Worm (Caenorhabditis elegans) whole organism, young adult: Measurements from ENCODE around the gene nduc-2.

ENCODE experiments used
- B0261.1 ChIP-seq: sonication (generic microtip); optimal IDR thresholded peaks from 2 replicates; lab custom pipeline; 2016; ENCODE audit warnings: mild to moderate bottlenecking, missing genetic modification characterization, moderate library complexity, missing compliant biosample characterization
- D2030.7 ChIP-seq: fragments of 200-800 bp; sonication (Bioruptor generic); IDR thresholded peaks from 2 replicates; pipeline ENCODE4 v1.3.6; 2022; ENCODE audit warnings: missing genetic modification reagents, missing genetic modification characterization, missing compliant biosample characterization
- F33H1.4 ChIP-seq: fragments of 200-800 bp; sonication (Bioruptor generic); IDR thresholded peaks from 2 replicates; pipeline ENCODE4 v1.3.6; 2022; ENCODE audit warnings: missing genetic modification reagents, missing genetic modification characterization, missing compliant biosample characterization
- F39B2.1 ChIP-seq: fragments of 200-800 bp; sonication (Bioruptor generic); IDR thresholded peaks from 2 replicates; pipeline ENCODE4 v1.3.6; 2022; ENCODE audit warnings: missing genetic modification reagents, missing genetic modification characterization, missing compliant biosample characterization
- F57C9.4 ChIP-seq: sonication (generic microtip); optimal IDR thresholded peaks from 2 replicates; lab custom pipeline; 2017; ENCODE audit warnings: mild to moderate bottlenecking, missing genetic modification characterization, missing compliant biosample characterization
- T26A5.8 ChIP-seq: sonication (generic microtip); optimal IDR thresholded peaks from 2 replicates; lab custom pipeline; 2016; ENCODE audit warnings: missing genetic modification characterization, missing compliant biosample characterization
- Y79H2A.3 ChIP-seq: fragments of 200-800 bp; sonication (Bioruptor generic); conservative IDR thresholded peaks from 2 replicates; pipeline ENCODE4 v1.3.6; 2022; ENCODE audit warnings: missing genetic modification reagents, missing genetic modification characterization, missing compliant biosample characterization
- akir-1 ChIP-seq: fragments of 200-800 bp; sonication (Bioruptor generic); optimal IDR thresholded peaks from 2 replicates; lab custom pipeline; 2018; ENCODE audit warnings: mild to moderate bottlenecking, missing genetic modification characterization, moderate library complexity, missing compliant biosample characterization
- athp-1 ChIP-seq: sonication (generic microtip); optimal IDR thresholded peaks from 2 replicates; lab custom pipeline; 2017; ENCODE audit warnings: mild to moderate bottlenecking, missing genetic modification characterization, missing compliant biosample characterization
- attf-5 ChIP-seq: fragments of 200-800 bp; sonication (Bioruptor generic); optimal IDR thresholded peaks from 2 replicates; lab custom pipeline; 2018; ENCODE audit warnings: mild to moderate bottlenecking, missing genetic modification characterization, missing compliant biosample characterization
- attf-6 ChIP-seq: fragments of 200-800 bp; sonication (Bioruptor generic); IDR thresholded peaks from 2 replicates; pipeline ENCODE4 v1.3.6; 2022; ENCODE audit warnings: missing genetic modification reagents, missing genetic modification characterization, missing compliant biosample characterization
- cebp-1 ChIP-seq, 2 experiments: fragments of 200-800 bp in 1 of 2; sonication (Bioruptor generic) in 1 of 2; sonication (generic microtip) in 1 of 2; IDR thresholded peaks in 1 of 2; optimal IDR thresholded peaks in 1 of 2; 2 replicates each; pipeline versions ENCODE4 v1.3.6 to Lab custom; 2017 to 2022; ENCODE audit warnings: missing compliant biosample characterization in 2 of 2, missing genetic modification characterization in 2 of 2, mild to moderate bottlenecking in 1 of 2, missing genetic modification reagents in 1 of 2, moderate library complexity in 1 of 2
- ceh-100 ChIP-seq: fragments of 200-800 bp; sonication (Bioruptor generic); IDR thresholded peaks from 2 replicates; pipeline ENCODE4 v1.3.6; 2022; ENCODE audit warnings: missing genetic modification reagents, missing genetic modification characterization, missing compliant biosample characterization
- ceh-79 ChIP-seq: sonication (generic microtip); optimal IDR thresholded peaks from 2 replicates; lab custom pipeline; 2017; ENCODE audit warnings: mild to moderate bottlenecking, missing genetic modification characterization, missing compliant biosample characterization
- ceh-91 ChIP-seq: fragments of 200-800 bp; sonication (Bioruptor generic); IDR thresholded peaks from 2 replicates; pipeline ENCODE4 v1.3.6; 2022; ENCODE audit warnings: missing genetic modification reagents, missing genetic modification characterization, missing compliant biosample characterization
- die-1 ChIP-seq: sonication (generic microtip); optimal IDR thresholded peaks from 2 replicates; lab custom pipeline; 2016; ENCODE audit warnings: missing genotype, mild to moderate bottlenecking, missing genetic modification characterization, missing compliant biosample characterization
- dox-1 ChIP-seq: fragments of 200-800 bp; sonication (Bioruptor generic); IDR thresholded peaks from 2 replicates; pipeline ENCODE4 v1.3.6; 2022; ENCODE audit warnings: missing genetic modification reagents, missing genetic modification characterization, missing compliant biosample characterization
- dpl-1 ChIP-seq: fragments of 150-350 bp; optimal IDR thresholded peaks from 2 replicates; lab custom pipeline; 2014; ENCODE audit warnings: missing biosample characterization, missing genetic modification reagents, missing genetic modification characterization
- efl-1 ChIP-seq: fragments of 150-350 bp; optimal IDR thresholded peaks from 2 replicates; lab custom pipeline; 2014; ENCODE audit warnings: missing biosample characterization, missing genetic modification reagents, missing genetic modification characterization
- ets-4 ChIP-seq: fragments of 200-800 bp; sonication (Bioruptor generic); optimal IDR thresholded peaks from 2 replicates; lab custom pipeline; 2018; ENCODE audit warnings: mild to moderate bottlenecking, missing genetic modification characterization, missing compliant biosample characterization
- hmg-1.2 ChIP-seq: fragments of 200-800 bp; sonication (Bioruptor generic); IDR thresholded peaks from 2 replicates; pipeline ENCODE4 v1.3.6; 2022; ENCODE audit warnings: missing genetic modification reagents, missing genetic modification characterization, missing compliant biosample characterization
- lag-1 ChIP-seq: fragments of 200-800 bp; sonication (Bioruptor generic); IDR thresholded peaks from 2 replicates; pipeline ENCODE4 v1.3.6; 2022; ENCODE audit warnings: missing genetic modification reagents, missing genetic modification characterization, missing compliant biosample characterization
- lin-35 ChIP-seq, 3 experiments: fragments of 150-350 bp in 2 of 3; sonication (generic microtip) in 1 of 3; optimal IDR thresholded peaks; 2 replicates each; lab custom pipeline; 2014 to 2018; ENCODE audit warnings: missing biosample characterization in 3 of 3, missing genetic modification characterization in 3 of 3, missing genetic modification reagents in 3 of 3
- lin-40 ChIP-seq: sonication (generic microtip); optimal IDR thresholded peaks from 2 replicates; lab custom pipeline; 2016; ENCODE audit warnings: missing genetic modification characterization, mild to moderate bottlenecking, missing compliant biosample characterization, missing genotype, missing genetic modification reagents
- lin-54 ChIP-seq: fragments of 200-800 bp; sonication (Bioruptor generic); optimal IDR thresholded peaks from 2 replicates; lab custom pipeline; 2018; ENCODE audit warnings: mild to moderate bottlenecking, missing genetic modification characterization, missing compliant biosample characterization
- lsl-1 ChIP-seq: fragments of 200-800 bp; sonication (Bioruptor generic); optimal IDR thresholded peaks from 2 replicates; lab custom pipeline; 2018; ENCODE audit warnings: mild to moderate bottlenecking, missing genetic modification characterization, moderate library complexity, missing compliant biosample characterization
- madf-10 ChIP-seq: sonication (generic microtip); optimal IDR thresholded peaks from 2 replicates; lab custom pipeline; 2016; ENCODE audit warnings: mild to moderate bottlenecking, missing genetic modification characterization, missing compliant biosample characterization
- madf-6 ChIP-seq: fragments of 200-800 bp; sonication (Bioruptor generic); IDR thresholded peaks from 2 replicates; pipeline ENCODE4 v1.3.6; 2022; ENCODE audit warnings: missing genetic modification reagents, missing genetic modification characterization, missing compliant biosample characterization
- madf-8 ChIP-seq: fragments of 200-800 bp; sonication (Bioruptor generic); conservative IDR thresholded peaks from 2 replicates; pipeline ENCODE4 v1.3.6; 2022; ENCODE audit warnings: missing genetic modification reagents, missing genetic modification characterization, missing compliant biosample characterization
- mcd-1 ChIP-seq: fragments of 200-800 bp; sonication (Bioruptor generic); IDR thresholded peaks from 2 replicates; pipeline ENCODE4 v1.3.6; 2022; ENCODE audit warnings: missing genetic modification reagents, missing genetic modification characterization, missing compliant biosample characterization
- mel-28 ChIP-seq: sonication (generic microtip); optimal IDR thresholded peaks from 2 replicates; lab custom pipeline; 2016; ENCODE audit warnings: borderline replicate concordance, mild to moderate bottlenecking, missing genetic modification characterization, missing compliant biosample characterization
- mes-4 ChIP-seq: sonication (generic microtip); optimal IDR thresholded peaks from 2 replicates; lab custom pipeline; 2016; ENCODE audit warnings: missing genotype, missing genetic modification characterization, missing compliant biosample characterization
- mxl-1 ChIP-seq: sonication (generic microtip); optimal IDR thresholded peaks from 2 replicates; lab custom pipeline; 2016; ENCODE audit warnings: missing genetic modification characterization, missing compliant biosample characterization
- nfya-1 ChIP-seq: sonication (generic microtip); optimal IDR thresholded peaks from 2 replicates; lab custom pipeline; 2017; ENCODE audit warnings: antibody characterized with exemption, missing compliant biosample characterization, missing genetic modification characterization, borderline replicate concordance; ENCODE audit not compliant: insufficient read depth
- nfyb-1 ChIP-seq: fragments of 200-800 bp; sonication (Bioruptor generic); IDR thresholded peaks from 2 replicates; pipeline ENCODE4 v1.3.6; 2022; ENCODE audit warnings: missing genetic modification reagents, missing genetic modification characterization, missing compliant biosample characterization
- nhr-120 ChIP-seq: fragments of 200-800 bp; sonication (Bioruptor generic); IDR thresholded peaks from 2 replicates; pipeline ENCODE4 v1.3.6; 2022; ENCODE audit warnings: missing genetic modification characterization, missing compliant biosample characterization
- nhr-80 ChIP-seq: sonication (generic microtip); optimal IDR thresholded peaks from 2 replicates; lab custom pipeline; 2016; ENCODE audit warnings: missing genetic modification characterization, missing compliant biosample characterization
- pbrm-1 ChIP-seq: fragments of 200-800 bp; sonication (Bioruptor generic); IDR thresholded peaks from 2 replicates; pipeline ENCODE4 v1.3.6; 2022; ENCODE audit warnings: missing genetic modification reagents, missing genetic modification characterization, missing compliant biosample characterization
- pha-4 ChIP-seq: fragments of 150-350 bp; sonication (generic microtip); optimal IDR thresholded peaks from 2 replicates; lab custom pipeline; 2014; ENCODE audit warnings: missing biosample characterization, missing genetic modification reagents, missing genetic modification characterization
- snpc-1.3 ChIP-seq: sonication (generic microtip); optimal IDR thresholded peaks from 2 replicates; lab custom pipeline; 2017; ENCODE audit warnings: missing genetic modification characterization, mild to moderate bottlenecking, missing compliant biosample characterization, antibody characterized with exemption, moderate library complexity, missing genotype, missing genetic modification reagents; ENCODE audit not compliant: insufficient read depth
- somi-1 ChIP-seq: fragments of 200-800 bp; sonication (Bioruptor generic); optimal IDR thresholded peaks from 2 replicates; lab custom pipeline; 2018; ENCODE audit warnings: mild to moderate bottlenecking, missing genetic modification characterization, missing compliant biosample characterization
- sptf-2 ChIP-seq: fragments of 200-800 bp; sonication (Bioruptor generic); optimal IDR thresholded peaks from 2 replicates; lab custom pipeline; 2018; ENCODE audit warnings: mild to moderate bottlenecking, missing genetic modification characterization, missing compliant biosample characterization
- tlf-1 ChIP-seq: fragments of 200-800 bp; sonication (Bioruptor generic); optimal IDR thresholded peaks from 2 replicates; lab custom pipeline; 2018; ENCODE audit warnings: mild to moderate bottlenecking, missing genetic modification characterization, missing compliant biosample characterization
- xnd-1 ChIP-seq: sonication (generic microtip); optimal IDR thresholded peaks from 2 replicates; lab custom pipeline; 2016; ENCODE audit warnings: missing genotype, missing genetic modification reagents, missing genetic modification characterization, missing compliant biosample characterization
- ztf-22 ChIP-seq: fragments of 200-800 bp; sonication (Bioruptor generic); optimal IDR thresholded peaks from 2 replicates; lab custom pipeline; 2018; ENCODE audit warnings: mild to moderate bottlenecking, missing genetic modification characterization, moderate library complexity, missing compliant biosample characterization

Gene nduc-2

ce11 chrIII:2804461-2804860, 17.8 kb downstream of the nduc-2 start:
- TF ChIP-seq ceh-91, result no peak
- TF ChIP-seq akir-1, result no peak
- no peak for TF ChIP-seq cebp-1 (GFP tag; IDR thresholded peaks at IDR 0.05; lab: Robert Waterston, UW)
- TF ChIP-seq cebp-1 (tag; optimal IDR thresholded peaks at IDR 0.05; lab: Kevin White, UChicago), result peak; percentile 5
- TF ChIP-seq ceh-100 (GFP tag; lab: Robert Waterston, UW), result no peak
- no peak for TF ChIP-seq F57C9.4 (tag; lab: Kevin White, UChicago)
- TF ChIP-seq F39B2.1 (GFP tag; lab: Robert Waterston, UW), result no peak
- TF ChIP-seq nhr-120, result no peak
- no peak for TF ChIP-seq somi-1
- TF ChIP-seq pha-4, result peak; percentile 84
- no peak for TF ChIP-seq ets-4
- peak in 1 of 3 experiments; percentile 35 for TF ChIP-seq lin-35 (GFP tag; optimal IDR thresholded peaks at IDR 0.05; lab: Kevin White, UChicago)
- TF ChIP-seq tlf-1 (GFP tag; lab: Kevin White, UChicago), result no peak
- peak; percentile 44 for TF ChIP-seq lin-54 (GFP tag; lab: Kevin White, UChicago)
- no peak for TF ChIP-seq mel-28 (tag; lab: Kevin White, UChicago)
- no peak for TF ChIP-seq mes-4 (tag; lab: Kevin White, UChicago)
- peak; percentile 65 for TF ChIP-seq mcd-1 (GFP tag; lab: Robert Waterston, UW)
- peak; percentile 75 for TF ChIP-seq hmg-1.2 (GFP tag; lab: Robert Waterston, UW)
- peak; percentile 50 for TF ChIP-seq nhr-80
- peak; percentile 23 for TF ChIP-seq attf-5 (GFP tag; lab: Kevin White, UChicago)

ce11 chrIII:2805084-2805483, 18.4 kb downstream of the nduc-2 start, which contains the start of gene Y71H2AM.3:
Y71H2AM.3 (plus strand) TSS chrIII:2805430.
- TF ChIP-seq nfya-1 (tag; lab: Kevin White, UChicago) (no peak), F33H1.4 (GFP tag; lab: Robert Waterston, UW) (peak; percentile 9; the same call in 1 of the 2 replicates), madf-8 (GFP tag; lab: Robert Waterston, UW) (no peak), efl-1 (GFP tag; lab: Kevin White, UChicago) (peak; percentile 72), lin-40 (tag; lab: Kevin White, UChicago) (peak; percentile 0), lsl-1 (GFP tag; lab: Kevin White, UChicago) (no peak), snpc-1.3 (tag; lab: Kevin White, UChicago) (peak; percentile 8), D2030.7 (GFP tag; lab: Robert Waterston, UW) (no peak), dox-1 (GFP tag; lab: Robert Waterston, UW) (no peak), lin-54 (GFP tag; lab: Kevin White, UChicago) (peak; percentile 93), dpl-1 (GFP tag; lab: Kevin White, UChicago) (peak; percentile 59), madf-10 (no peak), somi-1 (no peak), mcd-1 (GFP tag; lab: Robert Waterston, UW) (peak; percentile 93), lin-35 (GFP tag; optimal IDR thresholded peaks at IDR 0.05; lab: Kevin White, UChicago) (peak in 2 of 3 experiments; percentile 42 to 92), mxl-1 (tag; lab: Kevin White, UChicago) (no peak)

- TF ChIP-seq attf-6 (GFP tag; lab: Robert Waterston, UW) (0 out of 2 replicates have a peak, but pooled peaks have one; percentile 13), lin-40 (tag; lab: Kevin White, UChicago) (peak; percentile 19), Y79H2A.3 (GFP tag; lab: Robert Waterston, UW) (no peak), xnd-1 (tag; lab: Kevin White, UChicago) (peak; percentile 7), somi-1 (no peak), sptf-2 (GFP tag; lab: Kevin White, UChicago) (no peak), D2030.7 (GFP tag; lab: Robert Waterston, UW) (peak; percentile 42; the same call in 1 of the 2 replicates), ztf-22 (no peak), pbrm-1 (GFP tag; lab: Robert Waterston, UW) (peak; percentile 52), tlf-1 (GFP tag; lab: Kevin White, UChicago) (no peak), nfyb-1 (GFP tag; lab: Robert Waterston, UW) (peak; percentile 24; the same call in 1 of the 2 replicates), T26A5.8 (peak; percentile 19), athp-1 (tag; lab: Kevin White, UChicago) (peak; percentile 94), mxl-1 (tag; lab: Kevin White, UChicago) (peak; percentile 18), die-1 (peak; percentile 37), madf-6 (GFP tag; lab: Robert Waterston, UW) (peak; percentile 38), lag-1 (GFP tag; lab: Robert Waterston, UW) (no peak), ceh-79 (peak; percentile 85), F57C9.4 (tag; lab: Kevin White, UChicago) (peak; percentile 45), B0261.1 (tag; lab: Kevin White, UChicago) (peak; percentile 4)
Observed at ce11 chrIII:2811410-2811809, 24.8 kb downstream of the nduc-2 start.
